Worm (Caenorhabditis elegans): ENCODE measurements around the gene ceh-87.

The ceh-87 gene

DNA sequence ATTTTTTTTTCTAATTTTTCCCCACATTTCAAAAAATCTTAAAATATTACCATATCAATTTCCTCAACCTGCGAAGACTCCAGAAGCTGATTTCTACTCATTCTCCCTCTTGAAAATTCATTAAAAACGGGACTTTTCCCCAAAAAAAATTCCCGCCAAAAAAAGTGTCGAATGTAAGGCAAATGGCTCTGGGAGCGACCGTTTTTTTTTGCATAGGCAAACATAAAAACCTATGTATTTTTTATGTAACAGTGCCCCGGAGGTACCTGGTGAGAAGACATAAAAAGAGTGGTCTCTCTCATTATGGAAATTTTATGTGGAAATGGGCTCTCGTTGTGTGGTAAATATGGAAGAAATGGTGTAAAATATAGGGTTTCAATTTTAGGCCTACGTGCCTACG lies at the start of gene ceh-87:
TSS of gene ceh-87 (minus strand) at position 101 of the 400 bp plus-strand sequence.
- TF ChIP-seq flt-1 (GFP tag; IDR thresholded peaks at IDR 0.05) (no peak), T22C8.4 (GFP tag; IDR thresholded peaks at IDR 0.05) (no peak), tab-1 (GFP tag; IDR thresholded peaks at IDR 0.05) (no peak), ztf-29 (GFP tag; IDR thresholded peaks at IDR 0.05) (no peak), klf-2 (GFP tag; conservative IDR thresholded peaks at IDR 0.05) (no peak), med-1 (GFP tag; optimal IDR thresholded peaks at IDR 0.05; ENCODE audit: insufficient read depth) (no peak), cog-1 (tag; optimal IDR thresholded peaks at IDR 0.05) (no peak), ref-1 (GFP tag; conservative IDR thresholded peaks at IDR 0.05) (no peak), ztf-23 (GFP tag; IDR thresholded peaks at IDR 0.05) (no peak)

DNA sequence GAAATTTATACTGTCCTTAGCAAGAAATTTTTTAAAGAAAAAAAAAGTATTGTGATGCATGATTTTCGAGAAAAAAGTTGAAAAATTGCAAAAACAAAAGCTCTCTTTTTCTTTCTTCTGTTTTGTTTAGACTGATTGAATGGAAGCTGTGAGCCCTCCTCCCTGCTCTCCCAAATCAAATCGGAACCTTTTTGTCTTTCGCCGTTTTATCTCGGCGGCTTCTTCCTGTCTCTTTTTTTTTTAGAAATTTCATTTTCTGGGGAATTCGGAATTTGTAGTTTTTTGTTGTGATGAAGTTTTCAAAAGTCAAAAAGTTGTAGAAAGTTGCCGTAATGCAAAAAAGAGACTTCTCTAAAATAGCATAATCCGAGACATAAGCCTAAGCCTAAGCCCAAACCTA lies 46.5 kb upstream of the ceh-87 start:
- TF ChIP-seq cog-1 (tag; optimal IDR thresholded peaks at IDR 0.05) (no peak), tab-1 (GFP tag; IDR thresholded peaks at IDR 0.05) (no peak), T22C8.4 (GFP tag; IDR thresholded peaks at IDR 0.05) (no peak), ztf-23 (GFP tag; IDR thresholded peaks at IDR 0.05) (no peak), med-1 (GFP tag; optimal IDR thresholded peaks at IDR 0.05; ENCODE audit: insufficient read depth) (no peak), ztf-29 (GFP tag; IDR thresholded peaks at IDR 0.05) (no peak)

DNA sequence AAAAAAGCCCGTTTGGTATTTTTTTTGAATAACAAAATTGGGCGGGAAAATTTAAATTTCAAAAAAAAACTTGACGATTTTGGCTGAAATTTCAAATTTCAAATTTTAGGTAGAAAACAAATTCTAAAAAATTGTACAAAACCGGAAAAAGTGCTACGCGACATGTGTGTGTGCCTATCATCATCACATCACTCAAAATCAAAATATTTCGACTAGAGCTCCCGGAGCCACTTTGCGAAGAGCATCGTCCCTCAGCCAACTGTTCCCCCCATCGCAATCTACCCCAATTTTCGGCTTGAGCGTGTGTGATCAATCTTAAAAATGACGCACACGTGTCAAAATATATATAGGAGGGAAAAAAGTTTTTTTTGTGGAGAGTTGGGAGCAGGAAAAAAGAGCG lies 42.7 kb upstream of the ceh-87 start:
- TF ChIP-seq tab-1 (GFP tag; IDR thresholded peaks at IDR 0.05), result no peak
- TF ChIP-seq ztf-23 (GFP tag; IDR thresholded peaks at IDR 0.05), result no peak
- TF ChIP-seq cog-1 (tag; optimal IDR thresholded peaks at IDR 0.05), result no peak
- no peak for TF ChIP-seq T22C8.4 (GFP tag; IDR thresholded peaks at IDR 0.05)
- no peak for TF ChIP-seq ref-1 (GFP tag; conservative IDR thresholded peaks at IDR 0.05)
- no peak for TF ChIP-seq klf-2 (GFP tag; conservative IDR thresholded peaks at IDR 0.05)
- TF ChIP-seq flt-1 (GFP tag; IDR thresholded peaks at IDR 0.05), result no peak
- TF ChIP-seq ztf-29 (GFP tag; IDR thresholded peaks at IDR 0.05), result no peak
- TF ChIP-seq med-1 (GFP tag; optimal IDR thresholded peaks at IDR 0.05; ENCODE audit: insufficient read depth), result no peak

DNA sequence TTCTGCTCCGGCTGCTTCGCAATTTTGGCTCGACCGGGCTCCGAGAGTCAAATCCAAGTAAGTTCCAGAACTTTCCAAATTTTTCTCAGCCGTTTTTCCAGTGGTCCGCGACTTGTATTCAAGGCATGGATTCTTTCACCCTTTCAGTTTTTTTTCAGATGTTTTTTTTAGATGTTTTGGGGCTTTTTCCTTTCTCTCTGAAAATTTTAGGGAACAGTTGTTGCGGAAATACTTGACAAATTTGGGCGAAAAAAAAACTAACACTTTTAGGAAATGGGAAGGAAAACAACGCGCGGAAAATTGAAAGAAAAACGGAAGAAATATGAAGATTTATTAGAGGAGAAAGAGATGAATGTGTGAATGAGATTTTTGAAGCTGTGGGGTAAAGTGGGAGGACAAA lies 41.5 kb upstream of the ceh-87 start, which contains the start of the genes T05A8.11 and nep-2:
TSS of gene T05A8.11 (minus strand) at position 101 of the 400 bp plus-strand sequence.
TSS of gene nep-2 (minus strand) at position 192 of the 400 bp plus-strand sequence.
- TF ChIP-seq ref-1 (GFP tag; conservative IDR thresholded peaks at IDR 0.05) (no peak), ztf-23 (GFP tag; IDR thresholded peaks at IDR 0.05) (no peak), ztf-29 (GFP tag; IDR thresholded peaks at IDR 0.05) (no peak), med-1 (GFP tag; optimal IDR thresholded peaks at IDR 0.05; ENCODE audit: insufficient read depth) (no peak), T22C8.4 (GFP tag; IDR thresholded peaks at IDR 0.05) (no peak), tab-1 (GFP tag; IDR thresholded peaks at IDR 0.05) (no peak), cog-1 (tag; optimal IDR thresholded peaks at IDR 0.05) (no peak), klf-2 (GFP tag; conservative IDR thresholded peaks at IDR 0.05) (no peak)

DNA sequence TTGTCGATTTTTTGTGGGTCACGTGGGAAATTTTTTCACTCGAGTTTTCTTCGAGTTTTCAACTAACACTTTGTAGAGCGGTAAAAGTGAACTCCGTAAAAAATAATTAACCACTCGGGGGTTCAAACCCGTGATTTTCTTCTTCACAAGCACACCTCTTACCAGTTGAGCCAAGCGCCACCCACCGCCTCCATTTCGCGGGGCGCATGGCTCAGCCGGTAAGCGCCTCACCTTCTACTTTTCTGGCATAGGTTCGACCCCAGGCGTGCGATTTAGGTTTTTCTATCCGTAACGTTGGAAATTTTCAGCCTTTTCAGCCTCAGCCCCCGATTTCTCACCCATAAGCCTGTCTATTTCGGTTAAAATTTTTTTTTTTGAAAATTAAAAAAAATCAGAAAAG lies 37.9 kb upstream of the ceh-87 start:
- no peak for TF ChIP-seq med-1 (GFP tag; optimal IDR thresholded peaks at IDR 0.05; ENCODE audit: insufficient read depth)
- no peak for TF ChIP-seq tab-1 (GFP tag; IDR thresholded peaks at IDR 0.05)
- no peak for TF ChIP-seq T22C8.4 (GFP tag; IDR thresholded peaks at IDR 0.05)
- no peak for TF ChIP-seq klf-2 (GFP tag; conservative IDR thresholded peaks at IDR 0.05)
- no peak for TF ChIP-seq ztf-29 (GFP tag; IDR thresholded peaks at IDR 0.05)

DNA sequence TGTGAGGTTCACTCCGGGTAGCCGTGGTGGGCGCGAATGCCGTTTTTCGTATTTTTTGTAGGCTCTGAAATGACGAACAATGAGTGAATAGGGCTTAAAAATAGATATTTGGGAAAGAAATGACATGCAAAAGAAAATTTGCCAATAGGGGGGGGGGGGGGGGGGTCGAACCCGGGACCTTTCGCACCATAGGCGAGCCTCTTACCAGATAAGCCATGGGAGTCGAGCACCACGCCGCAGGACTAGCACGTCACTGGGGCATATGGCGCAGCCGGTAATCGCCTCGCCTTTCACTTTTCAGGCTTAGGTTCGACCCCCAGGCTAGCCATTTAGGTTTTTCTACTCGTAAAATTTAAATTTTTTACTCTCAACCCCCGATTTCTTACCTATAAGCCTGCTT lies 35.1 kb upstream of the ceh-87 start:
- TF ChIP-seq ztf-29 (GFP tag; IDR thresholded peaks at IDR 0.05) (no peak), T22C8.4 (GFP tag; IDR thresholded peaks at IDR 0.05) (no peak), ztf-23 (GFP tag; IDR thresholded peaks at IDR 0.05) (no peak), flt-1 (GFP tag; IDR thresholded peaks at IDR 0.05) (no peak), ref-1 (GFP tag; conservative IDR thresholded peaks at IDR 0.05) (no peak), tab-1 (GFP tag; IDR thresholded peaks at IDR 0.05) (no peak), med-1 (GFP tag; optimal IDR thresholded peaks at IDR 0.05; ENCODE audit: insufficient read depth) (no peak), klf-2 (GFP tag; conservative IDR thresholded peaks at IDR 0.05) (no peak), cog-1 (tag; optimal IDR thresholded peaks at IDR 0.05) (no peak)

DNA sequence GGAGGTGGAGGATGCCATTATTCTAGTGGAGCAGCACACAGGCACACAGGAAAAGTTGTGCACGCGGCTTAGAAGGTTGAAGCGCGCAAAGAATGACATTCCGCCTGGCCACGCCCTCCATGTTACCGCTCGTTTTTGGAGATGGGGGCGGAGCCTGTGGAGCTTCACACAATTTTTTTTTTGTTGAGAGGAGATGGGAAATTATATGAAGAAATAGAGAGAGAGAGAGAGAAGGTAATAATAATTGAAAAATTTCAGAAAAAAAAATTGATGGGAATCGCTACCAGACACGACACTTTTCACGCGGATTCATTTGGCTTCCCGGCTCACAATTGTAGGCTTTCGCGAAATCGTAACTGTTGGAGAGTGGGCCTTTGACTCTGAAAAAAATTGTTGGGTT lies 33.2 kb upstream of the ceh-87 start, which contains the start of gene T05A8.3:
TSS of gene T05A8.3 (minus strand) at position 101 of the 400 bp plus-strand sequence.
- TF ChIP-seq cog-1 (tag; optimal IDR thresholded peaks at IDR 0.05), result no peak
- no peak for TF ChIP-seq ztf-23 (GFP tag; IDR thresholded peaks at IDR 0.05)
- TF ChIP-seq flt-1 (GFP tag; IDR thresholded peaks at IDR 0.05), result no peak
- no peak for TF ChIP-seq tab-1 (GFP tag; IDR thresholded peaks at IDR 0.05)
- TF ChIP-seq ztf-29 (GFP tag; IDR thresholded peaks at IDR 0.05), result no peak
- no peak for TF ChIP-seq med-1 (GFP tag; optimal IDR thresholded peaks at IDR 0.05; ENCODE audit: insufficient read depth)
- TF ChIP-seq klf-2 (GFP tag; conservative IDR thresholded peaks at IDR 0.05), result no peak
- no peak for TF ChIP-seq T22C8.4 (GFP tag; IDR thresholded peaks at IDR 0.05)
- TF ChIP-seq ref-1 (GFP tag; conservative IDR thresholded peaks at IDR 0.05), result no peak

DNA sequence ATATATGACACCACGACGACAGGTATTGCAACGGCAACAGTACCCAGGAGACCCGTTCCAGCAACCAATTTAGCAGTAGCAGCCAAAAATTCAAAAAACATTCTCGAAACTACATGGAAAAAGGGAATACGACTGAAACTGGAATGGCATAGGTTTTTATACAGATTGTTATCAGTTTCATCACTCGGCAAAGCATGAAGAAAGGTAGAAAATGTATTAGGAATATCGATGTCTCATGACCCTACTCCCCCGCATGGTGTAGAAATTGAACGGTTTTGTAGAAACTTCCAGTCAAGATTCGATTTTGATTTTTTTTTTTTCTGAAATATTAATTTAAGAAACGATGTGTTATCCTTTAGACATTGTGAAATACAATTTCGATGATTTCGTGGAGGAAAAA lies 26.8 kb upstream of the ceh-87 start, which contains the start of gene T05A8.2:
TSS of gene T05A8.2 (minus strand) at position 101 of the 400 bp plus-strand sequence.
- no peak for TF ChIP-seq tab-1 (GFP tag; IDR thresholded peaks at IDR 0.05)
- TF ChIP-seq flt-1 (GFP tag; IDR thresholded peaks at IDR 0.05), result no peak

DNA sequence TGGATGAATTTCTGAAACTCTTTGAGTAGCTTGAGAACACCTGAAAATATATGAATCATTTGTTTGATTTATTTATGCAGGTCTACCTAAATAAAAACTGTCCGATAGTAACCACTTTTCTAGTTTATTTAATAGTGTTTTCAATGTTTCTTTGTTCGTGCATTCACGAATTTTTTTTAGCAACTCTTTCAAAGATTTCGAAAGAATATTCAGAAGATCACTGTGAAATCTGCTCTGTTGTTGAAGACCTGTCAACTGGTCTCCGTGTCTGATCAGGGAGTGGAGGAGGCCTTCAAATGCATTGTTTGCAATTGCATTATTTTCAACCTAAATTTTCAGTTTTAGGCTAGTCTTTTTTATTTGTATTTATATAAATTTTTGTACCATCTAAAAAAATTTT lies 25.8 kb upstream of the ceh-87 start, which contains the start of gene T05A8.1:
TSS of gene T05A8.1 (minus strand) at position 101 of the 400 bp plus-strand sequence.
- TF ChIP-seq ztf-23 (GFP tag; IDR thresholded peaks at IDR 0.05) (no peak), med-1 (GFP tag; optimal IDR thresholded peaks at IDR 0.05; ENCODE audit: insufficient read depth) (no peak), ref-1 (GFP tag; conservative IDR thresholded peaks at IDR 0.05) (no peak), tab-1 (GFP tag; IDR thresholded peaks at IDR 0.05) (no peak), flt-1 (GFP tag; IDR thresholded peaks at IDR 0.05) (no peak), ztf-29 (GFP tag; IDR thresholded peaks at IDR 0.05) (no peak), T22C8.4 (GFP tag; IDR thresholded peaks at IDR 0.05) (no peak), cog-1 (tag; optimal IDR thresholded peaks at IDR 0.05) (no peak)

DNA sequence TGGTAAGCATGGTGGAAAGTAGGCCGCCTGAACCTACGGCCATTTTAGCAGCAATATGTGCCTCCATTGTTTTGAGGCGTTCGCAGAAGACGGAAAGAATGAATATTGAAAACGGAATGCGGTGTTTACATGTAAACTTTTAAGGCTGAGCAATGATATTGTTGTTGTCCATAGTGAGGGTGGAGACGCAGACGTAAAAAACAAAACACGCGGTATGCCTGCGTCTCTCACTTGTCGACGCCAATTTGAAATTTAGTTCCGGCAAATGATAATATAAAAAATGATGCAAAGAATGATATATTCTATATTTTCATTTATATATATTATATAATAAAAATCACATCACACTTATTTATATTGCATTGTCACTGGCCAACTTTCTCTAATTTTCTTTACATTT lies 23.8 kb upstream of the ceh-87 start, which contains the start of gene Y47G7B.2:
TSS of gene Y47G7B.2 (minus strand) at position 143 of the 400 bp plus-strand sequence.
- TF ChIP-seq med-1 (GFP tag; optimal IDR thresholded peaks at IDR 0.05; ENCODE audit: insufficient read depth), result no peak
- TF ChIP-seq ref-1 (GFP tag; conservative IDR thresholded peaks at IDR 0.05), result no peak
- no peak for TF ChIP-seq T22C8.4 (GFP tag; IDR thresholded peaks at IDR 0.05)
- no peak for TF ChIP-seq ztf-29 (GFP tag; IDR thresholded peaks at IDR 0.05)

Data from whole organism, midembryonic.